Worm (Caenorhabditis elegans): ENCODE measurements around the gene str-60.

ce11 chrV:15887708-15888295 lies 10.0 kb upstream of the str-60 start:
- TF ChIP-seq ref-1 (GFP tag; conservative IDR thresholded peaks at IDR 0.05) (no peak), tab-1 (GFP tag; IDR thresholded peaks at IDR 0.05) (no peak), T22C8.4 (GFP tag; IDR thresholded peaks at IDR 0.05) (no peak), cog-1 (tag; optimal IDR thresholded peaks at IDR 0.05) (no peak), klf-2 (GFP tag; conservative IDR thresholded peaks at IDR 0.05) (no peak), med-1 (GFP tag; optimal IDR thresholded peaks at IDR 0.05; ENCODE audit: insufficient read depth) (no peak), flt-1 (GFP tag; IDR thresholded peaks at IDR 0.05) (no peak)
